Worm (Caenorhabditis elegans) whole organism, late embryonic: ENCODE data around the gene K08D12.4.
A peak's percentile ranks its signal among the peaks of the same experiment; 100 is the strongest.

ENCODE experiments used
- C08G9.2 ChIP-seq: sonication (generic microtip); optimal IDR thresholded peaks from 2 replicates; lab custom pipeline; 2016; ENCODE audit warnings: mild to moderate bottlenecking, missing genetic modification characterization, moderate library complexity, missing compliant biosample characterization
- ceh-19 ChIP-seq: fragments of 200-800 bp; sonication (Bioruptor generic); optimal IDR thresholded peaks from 2 replicates; lab custom pipeline; 2018; ENCODE audit warnings: mild to moderate bottlenecking, missing genetic modification characterization, missing compliant biosample characterization
- ceh-6 ChIP-seq: fragments of 200-800 bp; sonication (Bioruptor generic); optimal IDR thresholded peaks from 2 replicates; lab custom pipeline; 2018; ENCODE audit warnings: mild to moderate bottlenecking, missing genetic modification characterization, missing compliant biosample characterization
- ets-4 ChIP-seq: sonication (generic microtip); optimal IDR thresholded peaks from 2 replicates; lab custom pipeline; 2016; ENCODE audit warnings: missing genetic modification characterization, missing compliant biosample characterization
- pag-3 ChIP-seq: sonication (generic microtip); optimal IDR thresholded peaks from 2 replicates; lab custom pipeline; 2016; ENCODE audit warnings: missing compliant biosample characterization, missing genetic modification characterization, borderline replicate concordance
- pha-4 ChIP-seq: fragments of 150-350 bp; optimal IDR thresholded peaks from 2 replicates; lab custom pipeline; 2018; ENCODE audit warnings: missing biosample characterization, missing genetic modification reagents, missing genetic modification characterization
- tbx-7 ChIP-seq: sonication (generic microtip); optimal IDR thresholded peaks from 2 replicates; lab custom pipeline; 2016; ENCODE audit warnings: missing genotype, missing genetic modification characterization, missing compliant biosample characterization
- unc-55 ChIP-seq: sonication (generic microtip); optimal IDR thresholded peaks from 2 replicates; lab custom pipeline; 2017; ENCODE audit warnings: missing biosample characterization, missing genetic modification reagents, missing genetic modification characterization

ce11 chrIV:1745453-1746051 is 38.5 kb downstream of the K08D12.4 start, which contains the start of the genes Y41D4A.6 and Y41D4A.4:
- no peak for TF ChIP-seq pha-4
- TF ChIP-seq tbx-7 (tag; lab: Kevin White, UChicago), result peak; percentile 98
- TF ChIP-seq ceh-6 (GFP tag; lab: Kevin White, UChicago), result peak; percentile 3
- TF ChIP-seq unc-55, result peak; percentile 25
- TF ChIP-seq ets-4 (tag; lab: Kevin White, UChicago), result peak; percentile 98
- peak; percentile 92 for TF ChIP-seq pag-3 (tag; lab: Kevin White, UChicago)
- TF ChIP-seq C08G9.2 (tag; lab: Kevin White, UChicago), result peak; percentile 99
- peak; percentile 82 for TF ChIP-seq ceh-19 (GFP tag; lab: Kevin White, UChicago)
